Fruit fly (Drosophila melanogaster) whole organism, pupa: Measurements from ENCODE around the gene CG4238.
A peak's percentile ranks its signal among the peaks of the same experiment; 100 is the strongest.

Experiments used
- CG10348 ChIP-seq: fragments of 200-800 bp; sonication (Bioruptor generic); IDR thresholded peaks from 2 replicates; pipeline ENCODE4 v1.3.6; 2022; ENCODE audit warnings: missing biosample characterization, missing genetic modification characterization
- CG12605 ChIP-seq: fragments of 200-800 bp; sonication (Bioruptor generic); IDR thresholded peaks from 2 replicates; pipeline ENCODE4 v1.3.6; 2022; ENCODE audit warnings: missing biosample characterization, missing genetic modification characterization
- CG13204 ChIP-seq: fragments of 200-800 bp; sonication (Bioruptor generic); optimal IDR thresholded peaks from 2 replicates; lab custom pipeline; 2018; ENCODE audit warnings: missing biosample characterization, mild to moderate bottlenecking, missing genetic modification characterization, moderate library complexity
- CG14655 ChIP-seq: fragments of 200-800 bp; sonication (Bioruptor generic); optimal IDR thresholded peaks from 3 replicates; lab custom pipeline; 2017; ENCODE audit warnings: mild to moderate bottlenecking, missing biosample characterization, missing genetic modification reagents, missing genetic modification characterization
- CG15710 ChIP-seq: fragments of 200-800 bp; sonication (Bioruptor generic); optimal IDR thresholded peaks from 2 replicates; lab custom pipeline; 2018; ENCODE audit warnings: missing biosample characterization, mild to moderate bottlenecking, missing genetic modification characterization, moderate library complexity
- CG17806 ChIP-seq: fragments of 200-800 bp; sonication (Bioruptor generic); optimal IDR thresholded peaks from 2 replicates; lab custom pipeline; 2018; ENCODE audit warnings: missing biosample characterization, mild to moderate bottlenecking, missing genetic modification characterization, moderate library complexity
- CG32121 ChIP-seq: fragments of 200-800 bp; sonication (Bioruptor generic); IDR thresholded peaks from 2 replicates; pipeline ENCODE4 v1.3.6; 2022; ENCODE audit warnings: missing biosample characterization, missing genetic modification characterization
- CG34367 ChIP-seq: fragments of 200-800 bp; sonication (Bioruptor generic); optimal IDR thresholded peaks from 2 replicates; lab custom pipeline; 2018; ENCODE audit warnings: missing biosample characterization, mild to moderate bottlenecking, missing genetic modification characterization
- CG4496 ChIP-seq: fragments of 200-800 bp; sonication (Bioruptor generic); IDR thresholded peaks from 3 replicates; pipeline ENCODE4 v1.3.6; 2022; ENCODE audit warnings: missing biosample characterization, missing genetic modification characterization
- CG8159 ChIP-seq: fragments of 200-800 bp; sonication (Bioruptor generic); optimal IDR thresholded peaks from 3 replicates; lab custom pipeline; 2018; ENCODE audit warnings: missing biosample characterization, mild to moderate bottlenecking, missing genetic modification characterization, moderate library complexity
- CG8301 ChIP-seq: fragments of 200-800 bp; sonication (Bioruptor generic); optimal IDR thresholded peaks from 2 replicates; lab custom pipeline; 2018; ENCODE audit warnings: missing biosample characterization, mild to moderate bottlenecking, missing genetic modification characterization
- CG9948 ChIP-seq: fragments of 200-800 bp; sonication (Bioruptor generic); optimal IDR thresholded peaks from 2 replicates; lab custom pipeline; 2018; ENCODE audit warnings: missing biosample characterization, mild to moderate bottlenecking, missing genetic modification characterization, moderate library complexity
- D1 ChIP-seq: fragments of 200-800 bp; sonication (Bioruptor generic); optimal IDR thresholded peaks from 2 replicates; lab custom pipeline; 2018; ENCODE audit warnings: missing biosample characterization, mild to moderate bottlenecking, missing genetic modification characterization, moderate library complexity
- EcR ChIP-seq: fragments of 200-800 bp; sonication (Bioruptor generic); optimal IDR thresholded peaks from 3 replicates; lab custom pipeline; 2019; ENCODE audit warnings: missing biosample characterization, missing genetic modification characterization, mild to moderate bottlenecking, moderate library complexity, missing genetic modification reagents
- Ets98B ChIP-seq: fragments of 200-800 bp; sonication (Bioruptor generic); IDR thresholded peaks from 2 replicates; pipeline ENCODE4 v1.3.6; 2022; ENCODE audit warnings: missing biosample characterization, missing genetic modification characterization
- Pif1A ChIP-seq: fragments of 200-800 bp; sonication (Bioruptor generic); optimal IDR thresholded peaks from 3 replicates; lab custom pipeline; 2016; ENCODE audit warnings: missing biosample characterization, missing genetic modification characterization
- Pif1B ChIP-seq: fragments of 200-800 bp; sonication (Bioruptor generic); optimal IDR thresholded peaks from 3 replicates; lab custom pipeline; 2016; ENCODE audit warnings: missing biosample characterization, missing genetic modification characterization
- Snoo ChIP-seq: fragments of 200-800 bp; sonication (Bioruptor generic); optimal IDR thresholded peaks from 3 replicates; lab custom pipeline; 2017; ENCODE audit warnings: missing biosample characterization, mild to moderate bottlenecking, missing genetic modification characterization, inconsistent platforms
- fd96Ca ChIP-seq: fragments of 200-800 bp; sonication (Bioruptor generic); IDR thresholded peaks from 3 replicates; pipeline ENCODE4 v1.3.6; 2022; ENCODE audit warnings: missing biosample characterization, missing genetic modification characterization
- gl ChIP-seq: fragments of 200-800 bp; sonication (Bioruptor generic); optimal IDR thresholded peaks from 2 replicates; lab custom pipeline; 2018; ENCODE audit warnings: missing biosample characterization, mild to moderate bottlenecking, missing genetic modification characterization
- rn ChIP-seq: fragments of 200-800 bp; sonication (Bioruptor generic); IDR thresholded peaks from 2 replicates; pipeline ENCODE4 v1.3.6; 2022; ENCODE audit warnings: missing biosample characterization, missing genetic modification characterization

Gene CG4238

dm6 chr2L:1972450-1973119 lies 37.1 kb upstream of the CG4238 start:
- no peak for TF ChIP-seq CG8301 (tag; lab: Kevin White, UChicago)
- peak; percentile 5 for TF ChIP-seq CG8159 (tag; lab: Kevin White, UChicago)
- no peak for TF ChIP-seq fd96Ca (GFP tag; lab: Robert Waterston, UW)
- no peak for TF ChIP-seq Ets98B (GFP tag; lab: Robert Waterston, UW)
- no peak for TF ChIP-seq CG14655
- no peak for TF ChIP-seq CG9948 (tag; lab: Kevin White, UChicago)
- TF ChIP-seq CG32121: no peak
- TF ChIP-seq D1 (tag; lab: Kevin White, UChicago): no peak

- TF ChIP-seq Snoo (no peak), CG13204 (GFP tag; lab: Kevin White, UChicago) (no peak), gl (tag; lab: Kevin White, UChicago) (no peak), CG4496 (GFP tag; lab: Robert Waterston, UW) (peak; percentile 18; the same call in 1 of the 3 replicates), Ets98B (GFP tag; lab: Robert Waterston, UW) (peak; percentile 18; the same call in 1 of the 2 replicates), CG12605 (GFP tag; lab: Robert Waterston, UW) (no peak), Pif1B (GFP tag; lab: Kevin White, UChicago) (no peak), CG32121 (peak; percentile 28; the same call in 1 of the 2 replicates), CG14655 (no peak)
Measured at dm6 chr2L:1973957-1974356, 35.7 kb upstream of the CG4238 start, which contains the start of gene Der-1. Gene Der-1, plus strand, starts transcription at chr2L:1973957.

- TF ChIP-seq D1 (tag; lab: Kevin White, UChicago) (no peak), Pif1A (GFP tag; lab: Kevin White, UChicago) (no peak), CG34367 (tag; lab: Kevin White, UChicago) (no peak)
Measured at dm6 chr2L:1975473-1975872, 34.2 kb upstream of the CG4238 start.

dm6 chr2L:1979196-1979818 lies 30.4 kb upstream of the CG4238 start:
- TF ChIP-seq CG17806 (tag; lab: Kevin White, UChicago) (no peak), CG34367 (tag; lab: Kevin White, UChicago) (no peak), EcR (no peak), CG9948 (tag; lab: Kevin White, UChicago) (no peak), gl (tag; lab: Kevin White, UChicago) (no peak), CG14655 (no peak), rn (GFP tag; lab: Robert Waterston, UW) (no peak), CG12605 (GFP tag; lab: Robert Waterston, UW) (no peak), CG10348 (GFP tag; lab: Robert Waterston, UW) (no peak)

- TF ChIP-seq CG17806 (tag; lab: Kevin White, UChicago) (peak; percentile 27), CG32121 (no peak), CG4496 (GFP tag; lab: Robert Waterston, UW) (peak; percentile 59; the same call in 2 of the 3 replicates), CG10348 (GFP tag; lab: Robert Waterston, UW) (no peak)
Measured at dm6 chr2L:1980708-1981339, 28.8 kb upstream of the CG4238 start, which contains the start of the genes CG15356 and CG15362. Gene CG15356, minus strand, starts transcription at chr2L:1980755. Gene CG15362, plus strand, starts transcription at chr2L:1981176.

- TF ChIP-seq Snoo (peak; percentile 4), EcR (peak; percentile 99), CG4496 (GFP tag; lab: Robert Waterston, UW) (0 out of 3 replicates have a peak, but pooled peaks have one; percentile 29), CG15710 (tag; lab: Kevin White, UChicago) (no peak)
- TF ChIP-seq, all 21 proteins: peak for 3
Measured at dm6 chr2L:1981726-1982367, 27.8 kb upstream of the CG4238 start, which contains the start of gene CG7289. Gene CG7289, plus strand, starts transcription at chr2L:1982217.
